Fruit fly (Drosophila melanogaster) whole organism, wandering third instar larva: ENCODE data around the gene mbc.

ENCODE experiments used
- Abd-B ChIP-seq: fragments of >200 bp; optimal IDR thresholded peaks from 2 replicates; lab custom pipeline; 2017; ENCODE audit warnings: missing biosample characterization, missing genetic modification characterization
- N ChIP-seq: fragments of >200 bp; optimal IDR thresholded peaks from 2 replicates; lab custom pipeline; 2018; ENCODE audit warnings: missing biosample characterization, missing external identifiers, missing genetic modification characterization
- Vsx2 ChIP-seq: fragments of 200-300, 225-300 bp; sonication (Bioruptor generic); optimal IDR thresholded peaks from 2 replicates; lab custom pipeline; 2018; ENCODE audit warnings: missing biosample characterization, missing genetic modification characterization; ENCODE audit not compliant: partially characterized antibody
- brk ChIP-seq: fragments of 200-800 bp; sonication (Bioruptor generic); optimal IDR thresholded peaks from 2 replicates; lab custom pipeline; 2016; ENCODE audit warnings: missing biosample characterization, mild to moderate bottlenecking, missing genetic modification characterization
- dmrt93B ChIP-seq: fragments of 200-800 bp; sonication (Bioruptor generic); optimal IDR thresholded peaks from 2 replicates; lab custom pipeline; 2018; ENCODE audit warnings: missing biosample characterization, mild to moderate bottlenecking, missing genetic modification characterization
- ey ChIP-seq: fragments of 200-800 bp; sonication (Bioruptor generic); optimal IDR thresholded peaks from 2 replicates; lab custom pipeline; 2016; ENCODE audit warnings: missing biosample characterization, missing genetic modification characterization
- fru ChIP-seq: fragments of 200-800 bp; sonication (Bioruptor generic); optimal IDR thresholded peaks from 3 replicates; lab custom pipeline; 2016; ENCODE audit warnings: missing biosample characterization, mild to moderate bottlenecking, missing genetic modification characterization
- pan ChIP-seq: fragments of >200 bp; optimal IDR thresholded peaks from 2 replicates; lab custom pipeline; 2017
- psq ChIP-seq: fragments of 200-800 bp; sonication (Bioruptor generic); optimal IDR thresholded peaks from 3 replicates; lab custom pipeline; 2017; ENCODE audit warnings: missing biosample characterization, mild to moderate bottlenecking, missing genetic modification characterization, moderate library complexity
- sv ChIP-seq: fragments of 200-800 bp; sonication (Bioruptor generic); optimal IDR thresholded peaks from 3 replicates; lab custom pipeline; 2016; ENCODE audit warnings: missing biosample characterization, missing genetic modification characterization
- usp ChIP-seq: fragments of >200 bp; optimal IDR thresholded peaks from 2 replicates; lab custom pipeline; 2017; ENCODE audit warnings: missing biosample characterization, missing genetic modification characterization

DNA sequence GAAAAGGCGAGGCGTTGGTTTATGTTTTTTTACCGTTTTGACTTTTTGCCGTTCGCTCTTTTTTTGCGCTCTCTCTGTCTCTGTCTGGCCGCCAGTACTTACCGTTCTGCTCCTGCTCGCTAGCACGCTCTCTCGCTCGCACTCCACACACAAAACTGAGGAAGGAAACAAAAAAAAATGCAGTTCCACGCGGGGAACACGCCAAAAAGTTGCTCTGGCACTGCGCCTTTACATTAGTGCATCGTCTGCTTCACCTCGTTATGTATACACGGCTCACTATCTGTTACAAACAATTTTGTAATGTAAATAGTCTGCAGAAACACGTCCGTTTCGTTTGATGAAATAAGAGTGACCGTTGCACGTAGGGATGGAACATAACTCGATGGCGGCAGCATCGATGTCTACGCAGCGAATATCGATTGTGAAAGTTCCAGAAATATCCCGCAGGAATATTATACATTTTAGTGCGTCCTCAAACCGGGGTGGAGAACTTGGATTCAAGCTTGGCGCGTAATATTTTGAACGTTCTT lies 37.4 kb downstream of the mbc start, which contains the start of the genes CG33111 and eIF4G2:
- TF ChIP-seq psq (GFP tag; lab: Kevin White, UChicago) (no peak), Vsx2 (no peak), fru (GFP tag; lab: Kevin White, UChicago) (no peak), dmrt93B (GFP tag; lab: Kevin White, UChicago) (no peak), brk (GFP tag; lab: Kevin White, UChicago) (no peak), ey (no peak), N (GFP tag; lab: Kevin White, UChicago) (no peak), Abd-B (GFP tag; lab: Kevin White, UChicago) (no peak), pan (lab: Kevin White, UChicago) (no peak), usp (GFP tag; lab: Kevin White, UChicago) (no peak), sv (GFP tag; lab: Kevin White, UChicago) (no peak)
